Worm (Caenorhabditis elegans): Measurements from ENCODE around the gene oat-1.

The oat-1 gene

ce11 chrIV:8450534-8450933 lies 21.9 kb downstream of the oat-1 start:
- peak in 2 of 3 experiments; percentile 40 to 88 for TF ChIP-seq elt-3 (tag; optimal IDR thresholded peaks at IDR 0.05)
- TF ChIP-seq elt-2 (tag; optimal IDR thresholded peaks at IDR 0.05), result peak; percentile 94
- peak; percentile 33 for TF ChIP-seq nhr-23 (tag; optimal IDR thresholded peaks at IDR 0.05)
- peak; percentile 68 for TF ChIP-seq pqm-1 (tag; optimal IDR thresholded peaks at IDR 0.05)
- no peak for TF ChIP-seq ceh-28 (tag; optimal IDR thresholded peaks at IDR 0.05)
- peak; percentile 64 for TF ChIP-seq jun-1 (tag; optimal IDR thresholded peaks at IDR 0.05)
- TF ChIP-seq nhr-43 (tag; optimal IDR thresholded peaks at IDR 0.05; ENCODE audit: poor library complexity, severe bottlenecking), result no peak
- peak; percentile 35 for TF ChIP-seq pha-4 (tag; optimal IDR thresholded peaks at IDR 0.05)
- no peak for TF ChIP-seq ceh-9 (tag; optimal IDR thresholded peaks at IDR 0.05)

- TF ChIP-seq daf-12 (tag; optimal IDR thresholded peaks at IDR 0.05) (no peak), ama-1 (optimal IDR thresholded peaks at IDR 0.05) (no peak), elt-3 (tag; optimal IDR thresholded peaks at IDR 0.05) (no peak), skn-1 (tag; optimal IDR thresholded peaks at IDR 0.05) (no peak), sea-2 (GFP tag; optimal IDR thresholded peaks at IDR 0.05) (no peak), ceh-9 (tag; optimal IDR thresholded peaks at IDR 0.05) (no peak), ztf-4 (tag; optimal IDR thresholded peaks at IDR 0.05) (no peak), fkh-2 (tag; optimal IDR thresholded peaks at IDR 0.05) (no peak), egl-5 (tag; optimal IDR thresholded peaks at IDR 0.05) (no peak)
Measured at ce11 chrIV:8449869-8450268, 22.5 kb downstream of the oat-1 start.

ce11 chrIV:8446904-8447303 lies 25.5 kb downstream of the oat-1 start, which contains the start of gene T01B11.1:
T01B11.1 (plus strand) TSS chrIV:8447204.
- TF ChIP-seq egl-5 (tag; optimal IDR thresholded peaks at IDR 0.05) (no peak), nhr-12 (tag; optimal IDR thresholded peaks at IDR 0.05) (no peak), lin-15B (tag; optimal IDR thresholded peaks at IDR 0.05) (no peak)

ce11 chrIV:8432709-8433108 lies 39.7 kb downstream of the oat-1 start, which contains the start of the genes T26A8.4 and pdtf-1:
T26A8.4 (minus strand) TSS chrIV:8432893.
pdtf-1 (plus strand) TSS chrIV:8433038.
- peak; percentile 99 for TF ChIP-seq nhr-25 (tag; optimal IDR thresholded peaks at IDR 0.05)
- TF ChIP-seq jun-1 (tag; optimal IDR thresholded peaks at IDR 0.05), result peak; percentile 93
- no peak for TF ChIP-seq mml-1 (tag; optimal IDR thresholded peaks at IDR 0.05)
- TF ChIP-seq ceh-82 (tag; optimal IDR thresholded peaks at IDR 0.05), result peak; percentile 82
- peak; percentile 79 for TF ChIP-seq egl-27 (tag; optimal IDR thresholded peaks at IDR 0.05)
- peak; percentile 64 for TF ChIP-seq tbx-2 (tag; optimal IDR thresholded peaks at IDR 0.05)
- peak; percentile 94 for TF ChIP-seq skn-1 (tag; optimal IDR thresholded peaks at IDR 0.05)
- peak; percentile 94 for TF ChIP-seq snpc-4 (tag; optimal IDR thresholded peaks at IDR 0.05)
- TF ChIP-seq fkh-10 (GFP tag; optimal IDR thresholded peaks at IDR 0.05), result peak; percentile 57
- peak; percentile 75 for TF ChIP-seq hmg-11 (tag; optimal IDR thresholded peaks at IDR 0.05)
- TF ChIP-seq eor-1 (tag; optimal IDR thresholded peaks at IDR 0.05), result no peak
- peak; percentile 1 to 86 (median 40) for TF ChIP-seq elt-3 (tag; optimal IDR thresholded peaks at IDR 0.05)
- peak; percentile 20 for TF ChIP-seq unc-62 (GFP tag; optimal IDR thresholded peaks at IDR 0.05)
- peak; percentile 98 for TF ChIP-seq lin-39 (tag; optimal IDR thresholded peaks at IDR 0.05)
- TF ChIP-seq ztf-4 (tag; optimal IDR thresholded peaks at IDR 0.05), result peak; percentile 77
- TF ChIP-seq aly-2 (tag; optimal IDR thresholded peaks at IDR 0.05), result no peak
- peak; percentile 92 for TF ChIP-seq lsy-12 (tag; optimal IDR thresholded peaks at IDR 0.05)
- no peak for TF ChIP-seq nhr-12 (tag; optimal IDR thresholded peaks at IDR 0.05)
- no peak for TF ChIP-seq ceh-16 (tag; optimal IDR thresholded peaks at IDR 0.05)
- peak; percentile 86 for TF ChIP-seq ceh-28 (tag; optimal IDR thresholded peaks at IDR 0.05)
- peak; percentile 99 for TF ChIP-seq pha-4 (tag; optimal IDR thresholded peaks at IDR 0.05)
- TF ChIP-seq nhr-76 (tag; optimal IDR thresholded peaks at IDR 0.05), result peak; percentile 68
- peak; percentile 94 for TF ChIP-seq egl-5 (tag; optimal IDR thresholded peaks at IDR 0.05)
- peak; percentile 68 for TF ChIP-seq zag-1 (tag; optimal IDR thresholded peaks at IDR 0.05)
- no peak for TF ChIP-seq ZK546.5 (tag; optimal IDR thresholded peaks at IDR 0.05)
- peak; percentile 39 for TF ChIP-seq elt-1 (tag; optimal IDR thresholded peaks at IDR 0.05)
- TF ChIP-seq ztf-11 (tag; optimal IDR thresholded peaks at IDR 0.05), result no peak
- peak; percentile 94 for TF ChIP-seq ama-1 (optimal IDR thresholded peaks at IDR 0.05)
- TF ChIP-seq nhr-67 (tag; optimal IDR thresholded peaks at IDR 0.05), result no peak
- no peak for TF ChIP-seq nhr-237 (tag; optimal IDR thresholded peaks at IDR 0.05)
- TF ChIP-seq mdl-1 (tag; optimal IDR thresholded peaks at IDR 0.05), result peak; percentile 85
- TF ChIP-seq daf-12 (tag; optimal IDR thresholded peaks at IDR 0.05), result no peak
- no peak for TF ChIP-seq ceh-9 (tag; optimal IDR thresholded peaks at IDR 0.05)
- TF ChIP-seq pqm-1 (tag; optimal IDR thresholded peaks at IDR 0.05), result peak; percentile 87
- no peak for TF ChIP-seq unc-39 (tag; optimal IDR thresholded peaks at IDR 0.05)
- peak; percentile 22 for TF ChIP-seq nhr-28 (tag; optimal IDR thresholded peaks at IDR 0.05)
- peak; percentile 2 for TF ChIP-seq sea-2 (GFP tag; optimal IDR thresholded peaks at IDR 0.05)
- peak; percentile 60 for TF ChIP-seq nhr-77 (tag; optimal IDR thresholded peaks at IDR 0.05)
- peak; percentile 77 for TF ChIP-seq elt-2 (tag; optimal IDR thresholded peaks at IDR 0.05)
- no peak for TF ChIP-seq fkh-2 (tag; optimal IDR thresholded peaks at IDR 0.05)
- TF ChIP-seq fos-1 (tag; optimal IDR thresholded peaks at IDR 0.05), result peak; percentile 46
- TF ChIP-seq nhr-43 (tag; optimal IDR thresholded peaks at IDR 0.05; ENCODE audit: poor library complexity, severe bottlenecking), result peak; percentile 93
- peak; percentile 94 for TF ChIP-seq lin-15B (tag; optimal IDR thresholded peaks at IDR 0.05)
- TF ChIP-seq R02D3.7 (tag; optimal IDR thresholded peaks at IDR 0.05), result peak; percentile 89
- peak; percentile 99 for TF ChIP-seq nhr-23 (tag; optimal IDR thresholded peaks at IDR 0.05)

All from whole organism, L3 larva.